Worm (Caenorhabditis elegans): ENCODE measurements around the gene fbxb-31.

fbxb-31 gene

DNA sequence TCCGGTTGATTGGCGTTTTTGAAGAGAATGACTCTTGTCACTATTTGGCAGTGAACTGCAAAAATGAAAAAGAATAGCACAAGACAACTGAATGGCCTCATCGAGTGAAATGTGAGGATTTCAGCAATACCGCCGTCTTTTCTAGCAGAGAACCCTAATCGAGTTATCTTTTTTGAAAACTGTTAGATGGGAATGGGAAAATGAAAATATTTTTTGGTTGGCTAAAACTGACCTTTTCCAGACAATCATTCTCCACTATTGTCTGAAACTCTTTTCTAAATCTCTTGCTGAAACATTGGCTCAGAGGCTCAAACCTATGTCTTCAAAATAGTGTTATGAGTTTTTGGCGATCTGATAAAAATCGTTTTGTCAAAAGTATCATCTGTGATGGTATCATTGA, 1.1 kb upstream of the fbxb-31 start, which contains the start of gene M151.10:
M151.10 (minus strand) TSS at position 101 of the 400 bp plus-strand sequence.
- TF ChIP-seq nhr-28 (tag; optimal IDR thresholded peaks at IDR 0.05) (no peak), snu-23 (GFP tag; optimal IDR thresholded peaks at IDR 0.05) (no peak), lin-35 (GFP tag; optimal IDR thresholded peaks at IDR 0.05) (no peak), aly-2 (tag; optimal IDR thresholded peaks at IDR 0.05) (no peak), pqm-1 (tag; optimal IDR thresholded peaks at IDR 0.05) (no peak), pax-3 (tag; optimal IDR thresholded peaks at IDR 0.05) (no peak), pag-3 (tag; optimal IDR thresholded peaks at IDR 0.05; ENCODE audit: borderline replicate concordance, insufficient read depth) (no peak), swsn-7 (tag; optimal IDR thresholded peaks at IDR 0.05) (no peak), fkh-4 (tag; optimal IDR thresholded peaks at IDR 0.05; ENCODE audit: borderline replicate concordance) (no peak), dsc-1 (tag; optimal IDR thresholded peaks at IDR 0.05) (no peak), fkh-10 (GFP tag; optimal IDR thresholded peaks at IDR 0.05) (no peak), tbx-2 (tag; optimal IDR thresholded peaks at IDR 0.05) (no peak), F16B12.6 (tag; optimal IDR thresholded peaks at IDR 0.05) (no peak), zag-1 (tag; optimal IDR thresholded peaks at IDR 0.05) (no peak), sup-37 (GFP tag; optimal IDR thresholded peaks at IDR 0.05) (no peak), ama-1 (optimal IDR thresholded peaks at IDR 0.05) (no peak), lin-13 (GFP tag; optimal IDR thresholded peaks at IDR 0.05) (no peak), mab-9 (GFP tag; IDR thresholded peaks at IDR 0.05) (no peak), vab-15 (tag; optimal IDR thresholded peaks at IDR 0.05) (no peak), irx-1 (tag; optimal IDR thresholded peaks at IDR 0.05) (no peak)

ce11 chrII:3634765-3635164, 4.4 kb downstream of the fbxb-31 start:
- no peak for TF ChIP-seq lin-35 (GFP tag; optimal IDR thresholded peaks at IDR 0.05)
- TF ChIP-seq sptf-1 (tag; optimal IDR thresholded peaks at IDR 0.05) = no peak
- no peak for TF ChIP-seq lsy-2 (tag; optimal IDR thresholded peaks at IDR 0.05)
- no peak for TF ChIP-seq zag-1 (tag; optimal IDR thresholded peaks at IDR 0.05)
- no peak for TF ChIP-seq unc-30 (tag; optimal IDR thresholded peaks at IDR 0.05)
- no peak for TF ChIP-seq unc-130 (tag; optimal IDR thresholded peaks at IDR 0.05)
- TF ChIP-seq pag-3 (tag; optimal IDR thresholded peaks at IDR 0.05; ENCODE audit: borderline replicate concordance, insufficient read depth) = no peak
- no peak for TF ChIP-seq mab-9 (GFP tag; IDR thresholded peaks at IDR 0.05)
- no peak for TF ChIP-seq lin-39 (tag; optimal IDR thresholded peaks at IDR 0.05)
- TF ChIP-seq nhr-90 (tag; optimal IDR thresholded peaks at IDR 0.05; ENCODE audit: poor library complexity) = no peak
- TF ChIP-seq tbx-2 (tag; optimal IDR thresholded peaks at IDR 0.05) = no peak
- no peak for TF ChIP-seq unc-62 (GFP tag; optimal IDR thresholded peaks at IDR 0.05)
- no peak for TF ChIP-seq nhr-237 (tag; optimal IDR thresholded peaks at IDR 0.05)
- TF ChIP-seq mef-2 (tag; optimal IDR thresholded peaks at IDR 0.05) = no peak
- no peak for TF ChIP-seq grh-1 (GFP tag; IDR thresholded peaks at IDR 0.05)
- TF ChIP-seq hlh-17 (GFP tag; optimal IDR thresholded peaks at IDR 0.05; ENCODE audit: borderline replicate concordance) = no peak
- TF ChIP-seq ztf-11 (tag; optimal IDR thresholded peaks at IDR 0.05) = no peak
- no peak for TF ChIP-seq C04F5.9 (tag; optimal IDR thresholded peaks at IDR 0.05)
- no peak for TF ChIP-seq xbp-1 (tag; optimal IDR thresholded peaks at IDR 0.05)
- TF ChIP-seq C34B4.2 (tag; optimal IDR thresholded peaks at IDR 0.05) = no peak

ce11 chrII:3630810-3631209, 8.3 kb downstream of the fbxb-31 start, which contains the start of gene M151.2:
Gene M151.2 (plus strand): TSS chrII:3631110.
- TF ChIP-seq ztf-11 (tag; optimal IDR thresholded peaks at IDR 0.05) = no peak
- TF ChIP-seq hpl-2 (GFP tag; optimal IDR thresholded peaks at IDR 0.05) = no peak

ce11 chrII:3626872-3627271, 12.3 kb downstream of the fbxb-31 start, which contains the start of gene M151.3:
Gene M151.3 (plus strand): TSS chrII:3627172.
- no peak for TF ChIP-seq rnt-1 (tag; optimal IDR thresholded peaks at IDR 0.05)
- TF ChIP-seq pqm-1 (tag; optimal IDR thresholded peaks at IDR 0.05) = no peak
- no peak for TF ChIP-seq unc-98 (GFP tag; IDR thresholded peaks at IDR 0.05)
- no peak for TF ChIP-seq nhr-76 (tag; optimal IDR thresholded peaks at IDR 0.05)
- no peak for TF ChIP-seq sptf-1 (tag; optimal IDR thresholded peaks at IDR 0.05)
- no peak for TF ChIP-seq unc-62 (GFP tag; optimal IDR thresholded peaks at IDR 0.05)
- no peak for TF ChIP-seq tbx-2 (tag; optimal IDR thresholded peaks at IDR 0.05)
- no peak for TF ChIP-seq lin-15B (tag; optimal IDR thresholded peaks at IDR 0.05)
- no peak for TF ChIP-seq zag-1 (tag; optimal IDR thresholded peaks at IDR 0.05)
- no peak for TF ChIP-seq hlh-4 (tag; optimal IDR thresholded peaks at IDR 0.05)
- TF ChIP-seq fkh-4 (tag; optimal IDR thresholded peaks at IDR 0.05; ENCODE audit: borderline replicate concordance) = no peak
- no peak for TF ChIP-seq mep-1 (tag; optimal IDR thresholded peaks at IDR 0.05)
